Worm (Caenorhabditis elegans) whole organism, early embryonic: ENCODE measurements around the gene F28A10.7.
A peak's percentile ranks its signal among the peaks of the same experiment; 100 is the strongest.

Source experiments
- B0310.2 ChIP-seq: sonication (generic microtip); optimal IDR thresholded peaks from 2 replicates; lab custom pipeline; 2016; ENCODE audit warnings: mild to moderate bottlenecking, missing genetic modification characterization, missing compliant biosample characterization
- F13C5.2 ChIP-seq: sonication (generic microtip); optimal IDR thresholded peaks from 2 replicates; lab custom pipeline; 2017; ENCODE audit warnings: mild to moderate bottlenecking, missing genetic modification characterization, inconsistent platforms, missing compliant biosample characterization
- aly-1 ChIP-seq: sonication (generic microtip); optimal IDR thresholded peaks from 2 replicates; lab custom pipeline; 2016; ENCODE audit warnings: missing genetic modification characterization, missing compliant biosample characterization
- ama-1 ChIP-seq: fragments of 150-350 bp; optimal IDR thresholded peaks from 2 replicates; lab custom pipeline; 2014
- ceh-13 ChIP-seq: fragments of 200-800 bp; sonication (Bioruptor generic); optimal IDR thresholded peaks from 2 replicates; lab custom pipeline; 2018; ENCODE audit warnings: mild to moderate bottlenecking, missing genetic modification characterization, missing compliant biosample characterization
- ceh-36 ChIP-seq: sonication (generic microtip); optimal IDR thresholded peaks from 2 replicates; lab custom pipeline; 2016; ENCODE audit warnings: missing genetic modification characterization, inconsistent platforms, missing compliant biosample characterization
- ets-7 ChIP-seq: sonication (generic microtip); optimal IDR thresholded peaks from 2 replicates; lab custom pipeline; 2016; ENCODE audit warnings: missing genotype, missing genetic modification characterization, missing compliant biosample characterization
- flt-1 ChIP-seq: fragments of 200-800 bp; sonication (Bioruptor generic); IDR thresholded peaks from 2 replicates; pipeline ENCODE4 v1.3.6; 2022; ENCODE audit warnings: missing genetic modification characterization, missing compliant biosample characterization
- hmbx-1 ChIP-seq: sonication (generic microtip); optimal IDR thresholded peaks from 2 replicates; lab custom pipeline; 2016; ENCODE audit warnings: mild to moderate bottlenecking, missing genetic modification characterization, missing compliant biosample characterization
- hmg-4 ChIP-seq: fragments of 200-800 bp; sonication (Bioruptor generic); optimal IDR thresholded peaks from 2 replicates; lab custom pipeline; 2018; ENCODE audit warnings: mild to moderate bottlenecking, missing genetic modification characterization, missing compliant biosample characterization
- hnd-1 ChIP-seq: sonication (generic microtip); optimal IDR thresholded peaks from 2 replicates; lab custom pipeline; 2016; ENCODE audit warnings: missing genetic modification characterization, missing compliant biosample characterization
- pes-1 ChIP-seq: fragments of 200-800 bp; sonication (Bioruptor generic); IDR thresholded peaks from 2 replicates; pipeline ENCODE4 v1.3.6; 2022; ENCODE audit warnings: missing genetic modification reagents, missing genetic modification characterization, missing compliant biosample characterization
- scrt-1 ChIP-seq: fragments of 200-800 bp; sonication (Bioruptor generic); IDR thresholded peaks from 2 replicates; pipeline ENCODE4 v1.3.6; 2022; ENCODE audit warnings: missing genetic modification characterization, missing compliant biosample characterization
- sea-1 ChIP-seq: fragments of 200-800 bp; sonication (Bioruptor generic); conservative IDR thresholded peaks from 2 replicates; pipeline ENCODE4 v1.3.6; 2022; ENCODE audit warnings: missing genetic modification characterization, missing compliant biosample characterization
- tbx-11 ChIP-seq: fragments of 200-800 bp; sonication (Bioruptor generic); IDR thresholded peaks from 2 replicates; pipeline ENCODE4 v1.3.6; 2022; ENCODE audit warnings: missing genetic modification characterization, missing compliant biosample characterization
- tbx-37 ChIP-seq: fragments of 200-800 bp; sonication (Bioruptor generic); conservative IDR thresholded peaks from 2 replicates; pipeline ENCODE4 v1.3.6; 2022; ENCODE audit warnings: missing genetic modification reagents, missing genetic modification characterization, missing compliant biosample characterization
- tra-4 ChIP-seq: sonication (generic microtip); optimal IDR thresholded peaks from 2 replicates; lab custom pipeline; 2017; ENCODE audit warnings: missing genetic modification characterization, missing compliant biosample characterization

F28A10.7 gene

ce11 chrII:845618-846017 lies at the start of gene F28A10.7:
Gene F28A10.7 (minus strand): TSS chrII:845718.
- TF ChIP-seq sea-1, result no peak
- no peak for TF ChIP-seq B0310.2
- no peak for TF ChIP-seq hmbx-1 (tag; lab: Kevin White, UChicago)
- TF ChIP-seq flt-1, result no peak
- TF ChIP-seq hnd-1 (tag; lab: Kevin White, UChicago), result no peak
- TF ChIP-seq tra-4 (tag; lab: Kevin White, UChicago), result no peak
- no peak for TF ChIP-seq ceh-13
- TF ChIP-seq scrt-1 (GFP tag; lab: Robert Waterston, UW), result no peak
- TF ChIP-seq ets-7 (tag; lab: Kevin White, UChicago), result no peak
- TF ChIP-seq tbx-11, result no peak
- TF ChIP-seq pes-1, result no peak
- no peak for TF ChIP-seq aly-1 (tag; lab: Kevin White, UChicago)

ce11 chrII:888024-888423 lies 42.5 kb upstream of the F28A10.7 start, which contains the start of gene T07D3.4:
Gene T07D3.4 (plus strand): TSS chrII:888309.
- TF ChIP-seq aly-1 (tag; lab: Kevin White, UChicago) (no peak), ceh-36 (tag; lab: Kevin White, UChicago) (no peak), scrt-1 (GFP tag; lab: Robert Waterston, UW) (no peak), F13C5.2 (tag; lab: Kevin White, UChicago) (no peak), sea-1 (no peak), ets-7 (tag; lab: Kevin White, UChicago) (no peak), B0310.2 (no peak), tbx-11 (no peak), ceh-13 (no peak), hmbx-1 (tag; lab: Kevin White, UChicago) (no peak), hmg-4 (GFP tag; lab: Kevin White, UChicago) (no peak), pes-1 (no peak), flt-1 (no peak), tbx-37 (GFP tag; lab: Robert Waterston, UW) (no peak)

ce11 chrII:884204-884603 lies 38.7 kb upstream of the F28A10.7 start:
- TF ChIP-seq flt-1 (no peak), hmbx-1 (tag; lab: Kevin White, UChicago) (no peak), hmg-4 (GFP tag; lab: Kevin White, UChicago) (no peak), scrt-1 (GFP tag; lab: Robert Waterston, UW) (no peak), tbx-37 (GFP tag; lab: Robert Waterston, UW) (no peak), ceh-36 (tag; lab: Kevin White, UChicago) (no peak), F13C5.2 (tag; lab: Kevin White, UChicago) (no peak), ceh-13 (no peak), B0310.2 (no peak), ets-7 (tag; lab: Kevin White, UChicago) (no peak), aly-1 (tag; lab: Kevin White, UChicago) (no peak), tbx-11 (no peak), hnd-1 (tag; lab: Kevin White, UChicago) (no peak), tra-4 (tag; lab: Kevin White, UChicago) (no peak), sea-1 (no peak), ama-1 (lab: Kevin White, UChicago) (no peak), pes-1 (no peak)

- no peak for TF ChIP-seq hmg-4 (GFP tag; lab: Kevin White, UChicago)
- TF ChIP-seq scrt-1 (GFP tag; lab: Robert Waterston, UW), result no peak
- no peak for TF ChIP-seq ceh-13
- no peak for TF ChIP-seq tbx-11
These were observed 35.2 kb upstream of the F28A10.7 start for ce11 chrII:880666-881226.

- no peak for TF ChIP-seq tbx-11
- no peak for TF ChIP-seq ets-7 (tag; lab: Kevin White, UChicago)
- TF ChIP-seq ceh-36 (tag; lab: Kevin White, UChicago), result no peak
- no peak for TF ChIP-seq sea-1
- no peak for TF ChIP-seq hnd-1 (tag; lab: Kevin White, UChicago)
- no peak for TF ChIP-seq ceh-13
- no peak for TF ChIP-seq hmg-4 (GFP tag; lab: Kevin White, UChicago)
- TF ChIP-seq pes-1, result no peak
- no peak for TF ChIP-seq tra-4 (tag; lab: Kevin White, UChicago)
- no peak for TF ChIP-seq hmbx-1 (tag; lab: Kevin White, UChicago)
These were observed 30.2 kb upstream of the F28A10.7 start for ce11 chrII:875739-876138.

- TF ChIP-seq tra-4 (tag; lab: Kevin White, UChicago) (no peak), ceh-13 (no peak), B0310.2 (no peak), flt-1 (no peak), pes-1 (peak; percentile 61), F13C5.2 (tag; lab: Kevin White, UChicago) (no peak)
These were observed 27.7 kb upstream of the F28A10.7 start, which contains the start of gene alg-2 for ce11 chrII:872993-873787. Gene alg-2 (plus strand): TSS chrII:873212.

- no peak for TF ChIP-seq sea-1
- TF ChIP-seq hnd-1 (tag; lab: Kevin White, UChicago), result no peak
- TF ChIP-seq scrt-1 (GFP tag; lab: Robert Waterston, UW), result no peak
- no peak for TF ChIP-seq ceh-36 (tag; lab: Kevin White, UChicago)
- no peak for TF ChIP-seq tbx-11
- TF ChIP-seq ama-1 (lab: Kevin White, UChicago), result no peak
- TF ChIP-seq B0310.2, result no peak
- TF ChIP-seq ceh-13, result no peak
- TF ChIP-seq tra-4 (tag; lab: Kevin White, UChicago), result no peak
These were observed 23.8 kb upstream of the F28A10.7 start for ce11 chrII:869316-869715.
